Fruit fly (Drosophila melanogaster) whole organism: ENCODE results near the gene Psf2.

Experiments
- CG8478 ChIP-seq: fragments of >200 bp; optimal IDR thresholded peaks from 2 replicates; lab custom pipeline; 2018; ENCODE audit warnings: inconsistent platforms
- EcR ChIP-seq, 2 experiments: fragments of >200 bp; optimal IDR thresholded peaks; 2 replicates each; lab custom pipeline; 2017; ENCODE audit warnings: missing biosample characterization in 2 of 2, missing genetic modification characterization in 2 of 2, missing genetic modification reagents in 2 of 2
- pan ChIP-seq: fragments of >200 bp; optimal IDR thresholded peaks from 2 replicates; lab custom pipeline; 2017
- psq ChIP-seq: fragments of >200 bp; optimal IDR thresholded peaks from 2 replicates; lab custom pipeline; 2017
- usp ChIP-seq: fragments of >200 bp; optimal IDR thresholded peaks from 2 replicates; lab custom pipeline; 2017; ENCODE audit warnings: missing biosample characterization, missing genetic modification characterization, mixed read lengths

DNA sequence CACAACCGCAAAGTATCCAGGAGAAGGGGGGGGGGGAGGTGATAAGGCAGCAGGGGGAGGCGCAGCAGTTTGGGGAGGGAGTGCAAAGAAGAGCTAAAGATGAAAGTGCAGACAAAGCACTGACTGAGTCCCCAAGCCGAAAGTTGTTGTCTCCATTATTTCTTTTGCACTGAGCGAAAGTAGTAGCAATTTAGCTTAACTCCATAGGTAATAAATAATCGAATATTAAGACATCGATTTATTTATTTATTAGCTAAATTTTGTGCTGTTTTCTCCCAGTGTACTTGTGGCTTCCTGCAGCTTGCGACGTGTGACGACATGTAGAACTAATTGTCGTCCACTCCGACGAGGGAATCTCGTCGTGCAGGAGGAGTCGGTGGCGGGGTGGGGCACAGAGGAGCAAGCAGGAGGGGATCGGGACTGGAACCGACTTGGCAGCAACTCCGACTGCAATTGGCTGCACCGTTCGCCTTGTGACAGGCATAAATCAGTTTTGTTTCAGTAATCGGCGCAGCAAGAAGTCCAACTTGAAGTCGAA is 25.6 kb downstream of the Psf2 start, which contains the start of gene Traf4:
- no peak for TF ChIP-seq EcR (GFP tag; optimal IDR thresholded peaks at IDR 0.05; lab: Kevin White, UChicago)
- TF ChIP-seq psq (lab: Kevin White, UChicago) = no peak
- TF ChIP-seq CG8478 = no peak
- no peak for TF ChIP-seq usp
- TF ChIP-seq pan (lab: Kevin White, UChicago) = no peak
